Worm (Caenorhabditis elegans): Measurements from ENCODE around the gene F37C12.10.

Gene F37C12.10

ce11 chrIII:7162065-7162762 is 26.0 kb downstream of the F37C12.10 start, which contains the start of the genes syf-2 and K04G7.1 (continued):
- TF ChIP-seq hlh-30 (tag; optimal IDR thresholded peaks at IDR 0.05; ENCODE audit: insufficient read depth) (peak; percentile 94), set-16 (GFP tag; IDR thresholded peaks at IDR 0.05) (peak; percentile 27; the same call in 1 of the 2 replicates), nhr-48 (tag; optimal IDR thresholded peaks at IDR 0.05) (peak; percentile 28), hif-1 (tag; optimal IDR thresholded peaks at IDR 0.05) (peak in 1 of 2 experiments; percentile 79), Y105C5A.15 (GFP tag; IDR thresholded peaks at IDR 0.05) (no peak), dve-1 (tag; optimal IDR thresholded peaks at IDR 0.05; ENCODE audit: insufficient read depth) (peak; percentile 90), mxl-3 (GFP tag; optimal IDR thresholded peaks at IDR 0.05) (peak; percentile 27), madf-9 (GFP tag; conservative IDR thresholded peaks at IDR 0.05) (peak; percentile 42; the same call in 1 of the 2 replicates), F26F4.8 (GFP tag; conservative IDR thresholded peaks at IDR 0.05) (no peak), F44E2.7 (GFP tag; IDR thresholded peaks at IDR 0.05) (no peak), lim-7 (GFP tag; IDR thresholded peaks at IDR 0.05) (no peak), aly-2 (tag; optimal IDR thresholded peaks at IDR 0.05) (no peak), nhr-41 (GFP tag; IDR thresholded peaks at IDR 0.05) (no peak), ztf-11 (tag; optimal IDR thresholded peaks at IDR 0.05) (no peak), nhr-237 (tag; optimal IDR thresholded peaks at IDR 0.05) (no peak), spr-1 (tag; optimal IDR thresholded peaks at IDR 0.05) (peak; percentile 23), ceh-20 (GFP tag; IDR thresholded peaks at IDR 0.05) (peak; percentile 66; the same call in 1 of the 2 replicates), fos-1 (tag; optimal IDR thresholded peaks at IDR 0.05) (no peak), vab-7 (GFP tag; IDR thresholded peaks at IDR 0.05) (peak; percentile 47; the same call in 1 of the 2 replicates), nhr-11 (tag; optimal IDR thresholded peaks at IDR 0.05) (peak; percentile 85), jun-1 (tag; optimal IDR thresholded peaks at IDR 0.05) (no peak), T26A8.4 (GFP tag; IDR thresholded peaks at IDR 0.05) (peak; percentile 59; the same call in 1 of the 2 replicates), snpc-4 (tag; optimal IDR thresholded peaks at IDR 0.05) (no peak), pha-4 (GFP tag; IDR thresholded peaks at IDR 0.05) (peak; percentile 86), pha-4 (tag; optimal IDR thresholded peaks at IDR 0.05) (no peak), zip-11 (GFP tag; IDR thresholded peaks at IDR 0.05) (no peak), nhr-25 (tag; optimal IDR thresholded peaks at IDR 0.05; ENCODE audit: borderline replicate concordance, insufficient read depth) (peak; percentile 45), skn-1 (tag; optimal IDR thresholded peaks at IDR 0.05) (no peak), nhr-6 (tag; optimal IDR thresholded peaks at IDR 0.05) (peak; percentile 78), sdz-12 (GFP tag; optimal IDR thresholded peaks at IDR 0.05) (no peak), duxl-1 (tag; optimal IDR thresholded peaks at IDR 0.05; ENCODE audit: poor library complexity) (peak; percentile 16), zfp-3 (GFP tag; conservative IDR thresholded peaks at IDR 0.05) (peak; percentile 81), zip-2 (tag; optimal IDR thresholded peaks at IDR 0.05) (no peak), ama-1 (optimal IDR thresholded peaks at IDR 0.05) (no peak), spr-3 (GFP tag; optimal IDR thresholded peaks at IDR 0.05) (no peak), egl-27 (tag; optimal IDR thresholded peaks at IDR 0.05) (no peak), tra-1 (GFP tag; IDR thresholded peaks at IDR 0.05) (0 out of 2 replicates have a peak, but pooled peaks have one; percentile 57), mxl-2 (GFP tag; conservative IDR thresholded peaks at IDR 0.05) (no peak), zag-1 (tag; optimal IDR thresholded peaks at IDR 0.05) (peak; percentile 2), ceh-32 (tag; optimal IDR thresholded peaks at IDR 0.05; ENCODE audit: poor library complexity) (no peak), ceh-62 (tag; optimal IDR thresholded peaks at IDR 0.05) (no peak), dpl-1 (GFP tag; optimal IDR thresholded peaks at IDR 0.05) (peak; percentile 95), mes-2 (tag; optimal IDR thresholded peaks at IDR 0.05; ENCODE audit: poor library complexity, severe bottlenecking) (peak; percentile 91), daf-19 (GFP tag; conservative IDR thresholded peaks at IDR 0.05) (no peak), fkh-10 (GFP tag; optimal IDR thresholded peaks at IDR 0.05) (peak; percentile 88), tag-97 (GFP tag; IDR thresholded peaks at IDR 0.05) (no peak), nhr-76 (tag; optimal IDR thresholded peaks at IDR 0.05) (no peak), gei-8 (GFP tag; optimal IDR thresholded peaks at IDR 0.05) (no peak), mep-1 (tag; optimal IDR thresholded peaks at IDR 0.05) (peak; percentile 96)
